4 fruit fly cellular contexts compared by ENCODE assay signal in the genomic region with DNA sequence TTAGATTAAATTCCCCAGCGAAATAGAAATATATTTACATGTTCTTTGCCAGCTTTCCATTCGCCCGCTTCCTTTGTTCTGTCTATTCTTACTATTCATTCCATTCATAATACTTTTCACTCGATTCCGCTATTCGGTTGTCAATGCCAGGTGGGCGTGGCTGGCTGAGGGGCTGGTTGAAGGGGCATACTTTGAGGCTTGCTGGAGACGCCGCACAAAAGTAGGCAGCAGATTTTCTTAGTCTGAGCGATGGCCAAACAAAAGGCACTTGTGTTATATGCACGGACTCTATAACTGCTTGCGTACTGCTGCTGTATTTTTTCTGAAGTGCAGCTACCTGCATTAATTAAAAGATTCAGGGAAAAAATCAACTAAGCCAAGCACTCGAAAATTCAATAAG.
TF ChIP-seq lines count a peak whose summit lies in the region.

No protein-coding gene starts in this region.

- no peak for TF ChIP-seq CTCF in whole organism, embryonic (GFP tag; optimal IDR thresholded peaks at IDR 0.05; lab: Kevin White, UChicago)

TF ChIP-seq in whole organism, embryonic, 481 proteins besides CTCF, POLR2A, EP300 and RAD21:
- TF ChIP-seq gt (GFP tag; IDR thresholded peaks at IDR 0.05; lab: Robert Waterston, UW), result no peak
- no peak for TF ChIP-seq Ets65A (GFP tag; lab: Kevin White, UChicago)
- no peak for TF ChIP-seq CG18476 (GFP tag; optimal IDR thresholded peaks at IDR 0.05; lab: Kevin White, UChicago)
- peak; percentile 84 for TF ChIP-seq z (GFP tag; IDR thresholded peaks at IDR 0.05; lab: Robert Waterston, UW)
- TF ChIP-seq CG3065 (GFP tag; optimal IDR thresholded peaks at IDR 0.05; lab: Kevin White, UChicago), result peak; percentile 98
- no peak for TF ChIP-seq Ravus (GFP tag; IDR thresholded peaks at IDR 0.05; lab: Robert Waterston, UW)
- no peak for TF ChIP-seq CG7372 (GFP tag; IDR thresholded peaks at IDR 0.05; lab: Robert Waterston, UW)
- no peak for TF ChIP-seq CG9932 (GFP tag; IDR thresholded peaks at IDR 0.05; lab: Robert Waterston, UW)
- TF ChIP-seq zen2 (GFP tag; IDR thresholded peaks at IDR 0.05; lab: Robert Waterston, UW; ENCODE audit: partially characterized antibody), result peak; percentile 26; the same call in 1 of the 3 replicates
- no peak for TF ChIP-seq sens-2 (GFP tag; IDR thresholded peaks at IDR 0.05; lab: Robert Waterston, UW)

TF ChIP-seq in whole organism, prepupa, 60 proteins besides CTCF, POLR2A, EP300 and RAD21:
- TF ChIP-seq CG6163 (GFP tag; IDR thresholded peaks at IDR 0.05; lab: Robert Waterston, UW) (peak; percentile 22; the same call in 1 of the 3 replicates), CG15336 (GFP tag; IDR thresholded peaks at IDR 0.05; lab: Robert Waterston, UW) (no peak)

TF ChIP-seq in whole organism, pupa, 21 proteins besides CTCF, POLR2A, EP300 and RAD21:
- TF ChIP-seq CG4496 (GFP tag; IDR thresholded peaks at IDR 0.05; lab: Robert Waterston, UW) (0 out of 3 replicates have a peak, but pooled peaks have one; percentile 13), CG15710 (tag; optimal IDR thresholded peaks at IDR 0.05; lab: Kevin White, UChicago) (no peak), CG8301 (tag; optimal IDR thresholded peaks at IDR 0.05; lab: Kevin White, UChicago) (no peak), CG32121 (GFP tag; IDR thresholded peaks at IDR 0.05; lab: Robert Waterston, UW) (no peak), CG10348 (GFP tag; IDR thresholded peaks at IDR 0.05; lab: Robert Waterston, UW) (no peak), D1 (tag; optimal IDR thresholded peaks at IDR 0.05; lab: Kevin White, UChicago) (no peak), EcR (GFP tag; optimal IDR thresholded peaks at IDR 0.05; lab: Kevin White, UChicago) (no peak), rn (GFP tag; IDR thresholded peaks at IDR 0.05; lab: Robert Waterston, UW) (no peak)
TF ChIP-seq in whole organism, pupa: peak in this region for 1.

TF ChIP-seq in whole organism, wandering third instar larva, 38 proteins besides CTCF, POLR2A, EP300 and RAD21:
- TF ChIP-seq Dfd (GFP tag; optimal IDR thresholded peaks at IDR 0.05; lab: Kevin White, UChicago) (no peak), Myc (optimal IDR thresholded peaks at IDR 0.05; lab: Kevin White, UChicago) (peak; percentile 79), HLH106 (tag; optimal IDR thresholded peaks at IDR 0.05; lab: Kevin White, UChicago) (no peak), dl (GFP tag; optimal IDR thresholded peaks at IDR 0.05; lab: Kevin White, UChicago; ENCODE audit: insufficient read depth in 1 of 2, partially characterized antibody in 2 of 2) (peak in 1 of 2 experiments; percentile 17), CG9705 (GFP tag; optimal IDR thresholded peaks at IDR 0.05; lab: Kevin White, UChicago) (no peak), Dif (GFP tag; optimal IDR thresholded peaks at IDR 0.05; lab: Kevin White, UChicago; ENCODE audit: partially characterized antibody) (peak; percentile 72), woc (GFP tag; optimal IDR thresholded peaks at IDR 0.05; lab: Kevin White, UChicago) (no peak), Hr78 (GFP tag; optimal IDR thresholded peaks at IDR 0.05; lab: Kevin White, UChicago) (no peak), Hr83 (GFP tag; optimal IDR thresholded peaks at IDR 0.05; lab: Kevin White, UChicago; ENCODE audit: poor library complexity, severe bottlenecking) (no peak), Sp1 (GFP tag; optimal IDR thresholded peaks at IDR 0.05; lab: Kevin White, UChicago) (no peak), CrebA (GFP tag; optimal IDR thresholded peaks at IDR 0.05; lab: Kevin White, UChicago; ENCODE audit: borderline replicate concordance) (no peak), dmrt93B (GFP tag; optimal IDR thresholded peaks at IDR 0.05; lab: Kevin White, UChicago) (no peak), br (GFP tag; optimal IDR thresholded peaks at IDR 0.05; lab: Kevin White, UChicago) (no peak), pan (optimal IDR thresholded peaks at IDR 0.05; lab: Kevin White, UChicago) (no peak), N (GFP tag; optimal IDR thresholded peaks at IDR 0.05; lab: Kevin White, UChicago) (peak; percentile 62), usp (GFP tag; optimal IDR thresholded peaks at IDR 0.05; lab: Kevin White, UChicago) (no peak), fru (GFP tag; optimal IDR thresholded peaks at IDR 0.05; lab: Kevin White, UChicago) (no peak), OdsH (GFP tag; optimal IDR thresholded peaks at IDR 0.05; lab: Kevin White, UChicago) (no peak), Vsx2 (GFP tag; optimal IDR thresholded peaks at IDR 0.05; lab: Kevin White, UChicago; ENCODE audit: partially characterized antibody) (peak; percentile 21), jim (GFP tag; optimal IDR thresholded peaks at IDR 0.05; lab: Kevin White, UChicago) (no peak), brk (GFP tag; optimal IDR thresholded peaks at IDR 0.05; lab: Kevin White, UChicago) (no peak)
